Worm (Caenorhabditis elegans): Measurements from ENCODE around the gene lin-15B.

DNA sequence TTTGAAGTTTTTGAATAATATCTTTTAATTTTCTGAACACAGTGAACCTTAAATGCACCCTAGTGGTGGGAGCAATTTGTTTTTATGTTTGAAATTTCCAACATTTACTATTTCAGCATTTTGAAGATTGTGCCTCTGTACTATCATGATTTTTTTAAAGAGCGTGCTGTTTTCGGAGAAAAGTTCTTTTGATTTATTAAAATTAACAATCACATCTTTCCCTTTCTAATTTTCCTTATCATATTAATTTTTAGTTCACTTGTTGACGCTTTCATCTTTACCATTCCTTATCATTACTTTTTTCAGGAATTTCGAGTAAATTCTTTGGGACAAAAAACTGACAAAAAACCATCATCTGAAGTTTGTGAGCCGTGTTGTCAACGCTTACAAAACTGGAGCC lies 18.0 kb upstream of the lin-15B start, which contains the start of gene nhr-48:
- TF ChIP-seq sea-1 (GFP tag; conservative IDR thresholded peaks at IDR 0.05), result no peak
- TF ChIP-seq aly-1 (tag; optimal IDR thresholded peaks at IDR 0.05), result no peak
- no peak for TF ChIP-seq ama-1 (optimal IDR thresholded peaks at IDR 0.05)
- TF ChIP-seq tbx-37 (GFP tag; conservative IDR thresholded peaks at IDR 0.05), result no peak
- no peak for TF ChIP-seq scrt-1 (GFP tag; IDR thresholded peaks at IDR 0.05)
- TF ChIP-seq tbx-11 (GFP tag; IDR thresholded peaks at IDR 0.05), result no peak

Measured in whole organism, early embryonic.